Fruit fly (Drosophila melanogaster): ENCODE measurements around the gene RapGAP1.

DNA sequence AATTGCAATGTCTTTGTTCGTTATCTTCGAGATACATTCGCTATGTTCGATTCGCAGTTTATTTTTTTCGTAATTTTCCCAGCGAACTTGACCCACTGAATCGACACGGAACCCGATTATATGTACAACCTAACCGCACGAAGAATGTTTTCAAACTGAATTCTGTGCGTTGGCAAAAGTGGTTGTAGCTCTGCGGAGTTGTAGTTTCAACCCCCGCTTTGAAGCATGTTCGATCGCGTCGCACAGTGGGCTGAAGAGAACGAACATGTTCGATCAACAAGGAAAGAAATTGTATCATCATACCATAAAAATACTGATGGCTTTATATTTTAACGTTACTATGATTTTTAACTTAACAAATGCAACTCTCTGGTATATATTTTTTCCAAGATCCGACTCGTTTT, 34.5 kb downstream of the RapGAP1 start:
- TF ChIP-seq psq (optimal IDR thresholded peaks at IDR 0.05) (no peak), h (optimal IDR thresholded peaks at IDR 0.05) (no peak), ttk (optimal IDR thresholded peaks at IDR 0.05) (no peak), Sin3A (optimal IDR thresholded peaks at IDR 0.05) (no peak), insv (optimal IDR thresholded peaks at IDR 0.05) (no peak)
